Fruit fly (Drosophila melanogaster): ENCODE measurements around the gene Arfrp1.

Gene Arfrp1

DNA sequence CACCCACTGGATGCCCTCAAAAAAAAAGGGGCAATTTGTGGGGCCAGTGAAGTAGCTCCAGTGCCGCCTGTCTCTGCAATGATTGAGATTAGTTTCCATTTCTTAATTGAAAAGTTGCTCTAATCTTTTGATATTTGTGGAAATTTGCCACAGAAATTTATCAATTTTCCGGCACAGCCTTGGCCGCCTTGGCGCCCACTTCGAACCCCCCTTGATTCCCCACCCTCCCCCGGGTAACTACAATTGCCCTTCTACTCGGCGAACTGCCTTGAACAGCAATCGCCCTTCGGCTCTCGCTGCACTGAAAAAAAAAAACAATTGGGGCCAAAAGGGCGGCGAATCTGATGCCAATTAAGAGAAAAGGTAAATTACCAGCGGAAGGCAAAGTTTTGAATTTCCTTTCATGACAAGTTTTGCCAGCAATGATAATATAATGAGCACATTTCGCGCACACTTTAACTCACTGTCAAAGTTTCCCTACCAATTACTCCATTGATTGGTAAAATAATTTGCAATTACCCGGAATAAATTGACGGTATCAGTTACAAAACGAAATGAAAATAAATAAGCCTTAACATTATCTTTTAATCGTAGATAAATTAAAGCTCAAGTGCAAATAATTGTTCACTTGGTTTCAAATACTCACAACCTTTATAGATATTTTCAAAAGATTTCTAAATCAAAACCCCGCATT, 12.9 kb downstream of the Arfrp1 start (continued):
- TF ChIP-seq CG10209 (GFP tag; optimal IDR thresholded peaks at IDR 0.05) (peak; percentile 34), Dp (GFP tag; optimal IDR thresholded peaks at IDR 0.05) (no peak), CG18764 (GFP tag; optimal IDR thresholded peaks at IDR 0.05) (no peak), grn (GFP tag; optimal IDR thresholded peaks at IDR 0.05) (no peak), psq (GFP tag; optimal IDR thresholded peaks at IDR 0.05) (no peak), CG17361 (GFP tag; IDR thresholded peaks at IDR 0.05) (peak; percentile 49; the same call in 2 of the 3 replicates), CG17186 (GFP tag; optimal IDR thresholded peaks at IDR 0.05) (no peak), ci (GFP tag; IDR thresholded peaks at IDR 0.05) (no peak), D19B (GFP tag; optimal IDR thresholded peaks at IDR 0.05) (peak; percentile 7), CG13624 (GFP tag; optimal IDR thresholded peaks at IDR 0.05) (no peak), bab2 (GFP tag; optimal IDR thresholded peaks at IDR 0.05) (no peak), CG13894 (tag; optimal IDR thresholded peaks at IDR 0.05) (no peak), twi (tag; optimal IDR thresholded peaks at IDR 0.05) (no peak), pfk (GFP tag; optimal IDR thresholded peaks at IDR 0.05) (no peak), Fer1 (GFP tag; optimal IDR thresholded peaks at IDR 0.05) (no peak), CG33557 (GFP tag; optimal IDR thresholded peaks at IDR 0.05) (no peak), CG11504 (tag; optimal IDR thresholded peaks at IDR 0.05) (peak; percentile 67), org-1 (GFP tag; optimal IDR thresholded peaks at IDR 0.05) (peak; percentile 26), btn (GFP tag; optimal IDR thresholded peaks at IDR 0.05) (no peak), Myb (GFP tag; optimal IDR thresholded peaks at IDR 0.05) (peak; percentile 6), wdn (GFP tag; IDR thresholded peaks at IDR 0.05) (no peak), CG12299 (tag; optimal IDR thresholded peaks at IDR 0.05) (no peak), Drgx (GFP tag; IDR thresholded peaks at IDR 0.05) (no peak), tap (tag; optimal IDR thresholded peaks at IDR 0.05) (no peak), CG6813 (GFP tag; optimal IDR thresholded peaks at IDR 0.05) (no peak), CG9817 (tag; optimal IDR thresholded peaks at IDR 0.05) (no peak), HHEX (GFP tag; optimal IDR thresholded peaks at IDR 0.05) (peak; percentile 6), H2.0 (GFP tag; IDR thresholded peaks at IDR 0.05) (no peak), scrt (GFP tag; optimal IDR thresholded peaks at IDR 0.05) (no peak), CG12942 (GFP tag; optimal IDR thresholded peaks at IDR 0.05) (no peak), stc (GFP tag; IDR thresholded peaks at IDR 0.05) (no peak), CG12104 (GFP tag; optimal IDR thresholded peaks at IDR 0.05) (no peak), Usf (GFP tag; optimal IDR thresholded peaks at IDR 0.05) (no peak), CG11093 (GFP tag; IDR thresholded peaks at IDR 0.05) (no peak), vnd (GFP tag; IDR thresholded peaks at IDR 0.05; ENCODE audit: partially characterized antibody) (no peak), CG18599 (GFP tag; optimal IDR thresholded peaks at IDR 0.05) (no peak), chn (GFP tag; optimal IDR thresholded peaks at IDR 0.05) (no peak), nerfin-1 (tag; optimal IDR thresholded peaks at IDR 0.05) (peak; percentile 15), HLHmδ (GFP tag; optimal IDR thresholded peaks at IDR 0.05) (no peak), corto (GFP tag; optimal IDR thresholded peaks at IDR 0.05) (no peak), Hr3 (GFP tag; optimal IDR thresholded peaks at IDR 0.05) (peak; percentile 17), CG4730 (GFP tag; IDR thresholded peaks at IDR 0.05) (no peak), kah (GFP tag; optimal IDR thresholded peaks at IDR 0.05) (no peak), CG33213 (GFP tag; optimal IDR thresholded peaks at IDR 0.05) (no peak), CG11560 (tag; IDR thresholded peaks at IDR 0.05) (no peak), mam (GFP tag; optimal IDR thresholded peaks at IDR 0.05) (no peak), dan (GFP tag; IDR thresholded peaks at IDR 0.05) (no peak), CG15269 (tag; optimal IDR thresholded peaks at IDR 0.05) (peak; percentile 50), CG12659 (GFP tag; optimal IDR thresholded peaks at IDR 0.05) (peak; percentile 15), vfl (GFP tag; optimal IDR thresholded peaks at IDR 0.05) (no peak)

Measured in whole organism, embryonic.